Worm (Caenorhabditis elegans) whole organism, L1 larva: Measurements from ENCODE around the gene T19B10.5.

Source experiments
- C04F5.9 ChIP-seq: sonication (generic microtip); optimal IDR thresholded peaks from 2 replicates; lab custom pipeline; 2016; ENCODE audit warnings: missing genetic modification characterization, missing compliant biosample characterization
- C34B4.2 ChIP-seq: sonication (generic microtip); optimal IDR thresholded peaks from 2 replicates; lab custom pipeline; 2017; ENCODE audit warnings: mild to moderate bottlenecking, missing genetic modification characterization, missing compliant biosample characterization
- Y116A8C.19 ChIP-seq: sonication (generic microtip); optimal IDR thresholded peaks from 2 replicates; lab custom pipeline; 2016; ENCODE audit warnings: missing compliant biosample characterization, missing genetic modification characterization, borderline replicate concordance
- aha-1 ChIP-seq: fragments of 150-350 bp; optimal IDR thresholded peaks from 2 replicates; lab custom pipeline; 2014; ENCODE audit warnings: missing biosample characterization, missing genetic modification characterization
- alr-1 ChIP-seq: fragments of 200-800 bp; sonication (Bioruptor generic); optimal IDR thresholded peaks from 2 replicates; lab custom pipeline; 2018; ENCODE audit warnings: borderline replicate concordance, mild to moderate bottlenecking, missing genetic modification characterization, missing compliant biosample characterization
- blmp-1 ChIP-seq: fragments of 150-350 bp; optimal IDR thresholded peaks from 2 replicates; lab custom pipeline; 2014; ENCODE audit warnings: missing biosample characterization, missing genetic modification characterization
- ceh-63 ChIP-seq: fragments of 200-800 bp; sonication (Bioruptor generic); optimal IDR thresholded peaks from 2 replicates; lab custom pipeline; 2018; ENCODE audit warnings: mild to moderate bottlenecking, missing genetic modification characterization, missing compliant biosample characterization
- ceh-82 ChIP-seq, 3 experiments: fragments of 150-350 bp in 1 of 3; sonication (generic microtip) in 2 of 3; optimal IDR thresholded peaks; 2 replicates each; lab custom pipeline; 2014 to 2017; ENCODE audit warnings: missing biosample characterization in 3 of 3, missing genetic modification characterization in 3 of 3
- ceh-88 ChIP-seq: fragments of 200-800 bp; sonication (Bioruptor generic); IDR thresholded peaks from 2 replicates; pipeline ENCODE4 v1.3.6; 2022; ENCODE audit warnings: missing genetic modification characterization, missing compliant biosample characterization
- ceh-90 ChIP-seq: sonication (generic microtip); optimal IDR thresholded peaks from 2 replicates; lab custom pipeline; 2016; ENCODE audit warnings: missing genetic modification characterization, missing compliant biosample characterization
- ces-1 ChIP-seq: fragments of 150-350 bp; optimal IDR thresholded peaks from 2 replicates; lab custom pipeline; 2014; ENCODE audit warnings: missing biosample characterization, missing genetic modification reagents, missing genetic modification characterization
- dpl-1 ChIP-seq, 3 experiments: fragments of 150-350 bp in 2 of 3; sonication (generic microtip) in 1 of 3; optimal IDR thresholded peaks; 2 replicates each; lab custom pipeline; 2014 to 2017; ENCODE audit warnings: missing biosample characterization in 3 of 3, missing genetic modification characterization in 3 of 3, missing genetic modification reagents in 3 of 3
- efl-1 ChIP-seq, 4 experiments: fragments of 150-350 bp; optimal IDR thresholded peaks in 3 of 4; peaks in 1 of 4; 1 replicate in 1 of 4; 2 replicates in 3 of 4; lab custom pipeline; 2014; ENCODE audit warnings: missing biosample characterization in 2 of 4, missing genetic modification characterization in 2 of 4, missing genetic modification reagents in 2 of 4
- egl-13 ChIP-seq: sonication (generic microtip); optimal IDR thresholded peaks from 2 replicates; lab custom pipeline; 2016; ENCODE audit warnings: missing genotype, missing genetic modification reagents, missing genetic modification characterization, missing compliant biosample characterization
- egl-27 ChIP-seq, 2 experiments: fragments of 150-350 bp in 1 of 2; sonication (generic microtip); optimal IDR thresholded peaks; 3 replicates each; lab custom pipeline; 2017 to 2018; ENCODE audit warnings: missing biosample characterization in 2 of 2, missing genetic modification characterization in 2 of 2, missing genetic modification reagents in 2 of 2
- elt-2 ChIP-seq: sonication (generic microtip); optimal IDR thresholded peaks from 2 replicates; lab custom pipeline; 2016; ENCODE audit warnings: missing genetic modification characterization, mild to moderate bottlenecking, inconsistent platforms, missing compliant biosample characterization, missing genetic modification reagents
- elt-3 ChIP-seq, 6 experiments: fragments of 150-350 bp in 1 of 6; sonication (generic microtip); optimal IDR thresholded peaks; 2 replicates each; lab custom pipeline; 2017 to 2018; ENCODE audit warnings: missing biosample characterization in 6 of 6, missing genetic modification characterization in 6 of 6, inconsistent platforms in 1 of 6
- ets-5 ChIP-seq: fragments of 200-800 bp; sonication (Bioruptor generic); IDR thresholded peaks from 2 replicates; pipeline ENCODE4 v1.3.6; 2022; ENCODE audit warnings: missing genetic modification characterization, missing compliant biosample characterization
- fkh-10 ChIP-seq: sonication (generic microtip); optimal IDR thresholded peaks from 2 replicates; lab custom pipeline; 2017; ENCODE audit warnings: missing biosample characterization, missing genetic modification reagents, missing genetic modification characterization
- hlh-17 ChIP-seq: fragments of 200-800 bp; sonication (Bioruptor generic); optimal IDR thresholded peaks from 2 replicates; lab custom pipeline; 2018; ENCODE audit warnings: missing genetic modification characterization, mild to moderate bottlenecking, missing compliant biosample characterization, moderate library complexity, borderline replicate concordance
- hlh-4 ChIP-seq: sonication (generic microtip); optimal IDR thresholded peaks from 2 replicates; lab custom pipeline; 2016; ENCODE audit warnings: mild to moderate bottlenecking, missing genetic modification characterization, missing compliant biosample characterization
- irx-1 ChIP-seq: sonication (generic microtip); optimal IDR thresholded peaks from 2 replicates; lab custom pipeline; 2016; ENCODE audit warnings: missing genetic modification characterization, missing compliant biosample characterization
- lin-13 ChIP-seq: fragments of 150-350 bp; optimal IDR thresholded peaks from 2 replicates; lab custom pipeline; 2014; ENCODE audit warnings: missing biosample characterization, missing genetic modification reagents, missing genetic modification characterization
- lin-14 ChIP-seq: fragments of 200-800 bp; sonication (Bioruptor generic); optimal IDR thresholded peaks from 2 replicates; lab custom pipeline; 2018; ENCODE audit warnings: mild to moderate bottlenecking, missing genetic modification characterization, moderate library complexity, missing compliant biosample characterization
- lin-15B ChIP-seq: fragments of 150-350 bp; sonication (generic microtip); optimal IDR thresholded peaks from 3 replicates; lab custom pipeline; 2014; ENCODE audit warnings: missing biosample characterization, missing genetic modification characterization
- lin-35 ChIP-seq, 2 experiments: fragments of 150-350 bp; optimal IDR thresholded peaks; 2 replicates each; lab custom pipeline; 2014; ENCODE audit warnings: missing biosample characterization in 2 of 2, missing genetic modification characterization in 2 of 2, missing genetic modification reagents in 2 of 2
- lin-39 ChIP-seq: fragments of 150-350 bp; optimal IDR thresholded peaks from 2 replicates; lab custom pipeline; 2014; ENCODE audit warnings: missing biosample characterization, missing genetic modification reagents, missing genetic modification characterization
- lsy-2 ChIP-seq, 2 experiments: fragments of 150-350 bp; optimal IDR thresholded peaks; 2 replicates each; lab custom pipeline; 2014; ENCODE audit warnings: missing biosample characterization in 2 of 2, missing genetic modification characterization in 2 of 2
- mab-9 ChIP-seq: fragments of 200-800 bp; sonication (Bioruptor generic); IDR thresholded peaks from 2 replicates; pipeline ENCODE4 v1.3.6; 2022; ENCODE audit warnings: missing genetic modification reagents, missing genetic modification characterization, missing compliant biosample characterization
- mef-2 ChIP-seq: fragments of 150-350 bp; optimal IDR thresholded peaks from 2 replicates; lab custom pipeline; 2014; ENCODE audit warnings: missing biosample characterization, missing genetic modification characterization
- mep-1 ChIP-seq: fragments of 150-350 bp; optimal IDR thresholded peaks from 2 replicates; lab custom pipeline; 2014; ENCODE audit warnings: missing biosample characterization, missing genetic modification characterization
- nhr-12 ChIP-seq: sonication (generic microtip); optimal IDR thresholded peaks from 2 replicates; lab custom pipeline; 2017; ENCODE audit warnings: missing biosample characterization, missing genetic modification characterization
- nhr-20 ChIP-seq: sonication (generic microtip); optimal IDR thresholded peaks from 2 replicates; lab custom pipeline; 2016; ENCODE audit warnings: mild to moderate bottlenecking, missing genetic modification characterization, missing compliant biosample characterization
- nhr-237 ChIP-seq: fragments of 150-350 bp; optimal IDR thresholded peaks from 2 replicates; lab custom pipeline; 2014; ENCODE audit warnings: missing biosample characterization, missing genetic modification characterization
- nhr-47 ChIP-seq: sonication (generic microtip); optimal IDR thresholded peaks from 2 replicates; lab custom pipeline; 2016; ENCODE audit warnings: mild to moderate bottlenecking, missing genetic modification characterization, moderate library complexity, missing compliant biosample characterization
- nhr-71 ChIP-seq: sonication (generic microtip); optimal IDR thresholded peaks from 2 replicates; lab custom pipeline; 2016; ENCODE audit warnings: mild to moderate bottlenecking, missing genetic modification characterization, moderate library complexity, missing compliant biosample characterization
- pax-3 ChIP-seq: fragments of 200-800 bp; sonication (Bioruptor generic); optimal IDR thresholded peaks from 2 replicates; lab custom pipeline; 2018; ENCODE audit warnings: mild to moderate bottlenecking, missing genetic modification characterization, moderate library complexity, missing compliant biosample characterization
- snpc-4 ChIP-seq: fragments of 150-350 bp; optimal IDR thresholded peaks from 2 replicates; lab custom pipeline; 2014; ENCODE audit warnings: missing biosample characterization, missing genetic modification characterization
- snu-23 ChIP-seq: sonication (generic microtip); optimal IDR thresholded peaks from 2 replicates; lab custom pipeline; 2016; ENCODE audit warnings: missing genetic modification characterization, missing compliant biosample characterization
- sox-4 ChIP-seq: sonication (generic microtip); optimal IDR thresholded peaks from 2 replicates; lab custom pipeline; 2016; ENCODE audit warnings: missing genetic modification characterization, missing compliant biosample characterization
- sup-37 ChIP-seq: fragments of 200-800 bp; sonication (Bioruptor generic); optimal IDR thresholded peaks from 2 replicates; lab custom pipeline; 2018; ENCODE audit warnings: mild to moderate bottlenecking, missing genetic modification characterization, missing compliant biosample characterization
- swsn-7 ChIP-seq: sonication (generic microtip); optimal IDR thresholded peaks from 2 replicates; lab custom pipeline; 2016; ENCODE audit warnings: missing genetic modification characterization, missing compliant biosample characterization
- tlp-1 ChIP-seq: fragments of 150-350 bp; optimal IDR thresholded peaks from 2 replicates; lab custom pipeline; 2014; ENCODE audit warnings: missing biosample characterization, missing genetic modification characterization
- unc-30 ChIP-seq: sonication (generic microtip); optimal IDR thresholded peaks from 2 replicates; lab custom pipeline; 2017; ENCODE audit warnings: missing biosample characterization, missing genetic modification characterization
- unc-86 ChIP-seq: sonication (generic microtip); optimal IDR thresholded peaks from 2 replicates; lab custom pipeline; 2016; ENCODE audit warnings: missing genetic modification characterization, missing compliant biosample characterization
- xbp-1 ChIP-seq: sonication (generic microtip); optimal IDR thresholded peaks from 2 replicates; lab custom pipeline; 2016; ENCODE audit warnings: missing genetic modification characterization, missing compliant biosample characterization
- ztf-11 ChIP-seq, 2 experiments: sonication (generic microtip); optimal IDR thresholded peaks; 2 replicates each; lab custom pipeline; 2016 to 2017; ENCODE audit warnings: missing genetic modification characterization in 2 of 2, missing biosample characterization in 1 of 2, missing compliant biosample characterization in 1 of 2

T19B10.5 gene

ce11 chrV:11231177-11231576, 3.3 kb upstream of the T19B10.5 start:
- TF ChIP-seq blmp-1 (tag; lab: Kevin White, UChicago) = peak; percentile 80
- no peak for TF ChIP-seq efl-1 (optimal IDR thresholded peaks at IDR 0.05; lab: Kevin White, UChicago)
- TF ChIP-seq efl-1 (GFP tag; optimal IDR thresholded peaks at IDR 0.05 in 1 of 2; lab: Kevin White, UChicago) = peak in 1 of 2 experiments; percentile 2
- no peak for TF ChIP-seq xbp-1

DNA sequence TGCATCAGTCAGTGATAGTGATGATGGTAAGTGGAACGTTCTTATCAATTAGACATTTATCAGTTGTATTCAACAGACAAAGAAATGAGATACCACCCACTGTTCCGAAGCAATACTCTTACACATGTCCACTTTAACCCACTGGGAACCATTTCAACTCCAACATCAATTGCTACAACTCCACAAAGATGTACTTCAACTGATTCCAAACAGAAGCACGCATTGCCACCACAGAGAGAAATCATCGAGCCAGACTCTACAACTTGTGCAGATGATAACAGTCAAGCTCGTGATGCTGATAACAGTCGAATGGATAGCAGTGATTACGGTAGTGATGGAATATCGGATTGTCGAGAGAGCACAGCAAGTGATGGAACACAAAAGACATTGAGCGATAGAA, 1.4 kb downstream of the T19B10.5 start:
- TF ChIP-seq efl-1 (optimal IDR thresholded peaks at IDR 0.05; lab: Kevin White, UChicago) (no peak), efl-1 (GFP tag; optimal IDR thresholded peaks at IDR 0.05 in 1 of 2; lab: Kevin White, UChicago) (peak in 1 of 2 experiments; percentile 74), elt-2 (tag; lab: Kevin White, UChicago) (peak; percentile 96), mef-2 (tag; lab: Kevin White, UChicago) (no peak), lin-35 (GFP tag; optimal IDR thresholded peaks at IDR 0.05; lab: Kevin White, UChicago) (no peak), ets-5 (GFP tag; lab: Robert Waterston, UW) (no peak), alr-1 (no peak)

DNA sequence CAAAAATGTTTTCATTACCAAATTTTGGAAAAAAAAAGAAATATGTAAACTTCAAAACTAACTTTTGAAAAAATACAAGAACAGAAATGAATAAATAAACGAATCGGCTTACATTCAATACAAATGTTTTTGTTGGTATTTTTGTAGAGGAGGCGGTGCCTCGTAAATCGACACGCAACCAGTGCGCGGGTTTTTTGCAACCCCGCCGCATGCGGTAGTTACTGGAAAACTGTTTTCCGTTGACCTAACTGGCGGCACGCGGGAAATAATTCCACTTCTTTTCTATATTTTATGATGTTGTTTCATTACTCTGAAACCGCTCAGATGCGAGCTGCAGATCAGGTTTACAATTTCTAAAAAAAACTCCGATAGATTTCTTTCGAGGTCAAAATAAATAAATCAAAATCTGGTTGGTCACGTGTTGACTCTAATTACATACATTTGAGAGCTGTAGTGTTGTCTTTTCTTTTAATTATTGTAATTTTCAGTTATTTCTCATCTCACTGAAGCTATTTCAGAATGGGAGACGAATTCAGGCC, 4.8 kb downstream of the T19B10.5 start, which contains the start of the genes dvc-1 and ima-1:
Gene dvc-1, minus strand, starts transcription at position 145 of the 539 bp plus-strand sequence.
Gene ima-1, plus strand, starts transcription at position 489 of the 539 bp plus-strand sequence.
- peak; percentile 42 for TF ChIP-seq lin-39 (tag; lab: Kevin White, UChicago)
- TF ChIP-seq ceh-90 = no peak
- TF ChIP-seq C04F5.9 (tag; lab: Kevin White, UChicago) = no peak
- no peak for TF ChIP-seq mab-9 (GFP tag; lab: Robert Waterston, UW)
- peak; percentile 7 for TF ChIP-seq pax-3 (tag; lab: Kevin White, UChicago)
- no peak for TF ChIP-seq mef-2 (tag; lab: Kevin White, UChicago)
- TF ChIP-seq snpc-4 (tag; lab: Kevin White, UChicago) = peak; percentile 42
- peak; percentile 72 for TF ChIP-seq nhr-47 (tag; lab: Kevin White, UChicago)
- TF ChIP-seq nhr-12 = no peak
- TF ChIP-seq mep-1 = no peak
- peak; percentile 71 for TF ChIP-seq nhr-20 (tag; lab: Kevin White, UChicago)
- TF ChIP-seq ces-1 (GFP tag; lab: Kevin White, UChicago) = no peak
- peak; percentile 75 to 93 (median 86) for TF ChIP-seq ceh-82 (tag; optimal IDR thresholded peaks at IDR 0.05; lab: Kevin White, UChicago)
- TF ChIP-seq lsy-2 (tag; optimal IDR thresholded peaks at IDR 0.05; lab: Kevin White, UChicago) = peak; percentile 63 to 70
- peak; percentile 13 for TF ChIP-seq fkh-10 (GFP tag; lab: Kevin White, UChicago)
- no peak for TF ChIP-seq irx-1 (tag; lab: Kevin White, UChicago)
- no peak for TF ChIP-seq C34B4.2 (tag; lab: Kevin White, UChicago)
- TF ChIP-seq aha-1 (tag; lab: Kevin White, UChicago) = no peak
- peak in 1 of 2 experiments; percentile 13 for TF ChIP-seq ztf-11 (tag; optimal IDR thresholded peaks at IDR 0.05; lab: Kevin White, UChicago)
- peak; percentile 77 for TF ChIP-seq nhr-71 (tag; lab: Kevin White, UChicago)
- TF ChIP-seq sup-37 (GFP tag; lab: Kevin White, UChicago) = no peak
- no peak for TF ChIP-seq hlh-4 (tag; lab: Kevin White, UChicago)
- no peak for TF ChIP-seq unc-86 (tag; lab: Kevin White, UChicago)
- TF ChIP-seq lin-15B (tag; lab: Kevin White, UChicago) = no peak
- TF ChIP-seq lin-14 (GFP tag; lab: Kevin White, UChicago) = peak; percentile 64
- TF ChIP-seq ceh-88 = peak; percentile 53; the same call in 1 of the 2 replicates
- TF ChIP-seq nhr-237 (tag; lab: Kevin White, UChicago) = peak; percentile 7
- peak; percentile 79 for TF ChIP-seq snu-23 (GFP tag; lab: Kevin White, UChicago)
- TF ChIP-seq unc-30 = no peak
- TF ChIP-seq hlh-17 (GFP tag; lab: Kevin White, UChicago) = no peak
- peak in 2 of 6 experiments; percentile 6 to 9 for TF ChIP-seq elt-3 (tag; optimal IDR thresholded peaks at IDR 0.05; lab: Kevin White, UChicago)
- TF ChIP-seq swsn-7 (tag; lab: Kevin White, UChicago) = peak; percentile 71
- no peak for TF ChIP-seq egl-13
- no peak for TF ChIP-seq ceh-63
- TF ChIP-seq Y116A8C.19 (tag; lab: Kevin White, UChicago) = no peak
- peak; percentile 44 for TF ChIP-seq lin-13
- no peak for TF ChIP-seq tlp-1 (tag; lab: Kevin White, UChicago)
- no peak for TF ChIP-seq egl-27 (tag; optimal IDR thresholded peaks at IDR 0.05; lab: Kevin White, UChicago)
- peak; percentile 36 to 68 (median 62) for TF ChIP-seq dpl-1 (GFP tag; optimal IDR thresholded peaks at IDR 0.05; lab: Kevin White, UChicago)
- TF ChIP-seq sox-4 (tag; lab: Kevin White, UChicago) = no peak
